Fruit fly (Drosophila melanogaster): ENCODE measurements around the gene CG12729.
A peak's percentile ranks its signal among the peaks of the same experiment; 100 is the strongest.

The CG12729 gene

DNA sequence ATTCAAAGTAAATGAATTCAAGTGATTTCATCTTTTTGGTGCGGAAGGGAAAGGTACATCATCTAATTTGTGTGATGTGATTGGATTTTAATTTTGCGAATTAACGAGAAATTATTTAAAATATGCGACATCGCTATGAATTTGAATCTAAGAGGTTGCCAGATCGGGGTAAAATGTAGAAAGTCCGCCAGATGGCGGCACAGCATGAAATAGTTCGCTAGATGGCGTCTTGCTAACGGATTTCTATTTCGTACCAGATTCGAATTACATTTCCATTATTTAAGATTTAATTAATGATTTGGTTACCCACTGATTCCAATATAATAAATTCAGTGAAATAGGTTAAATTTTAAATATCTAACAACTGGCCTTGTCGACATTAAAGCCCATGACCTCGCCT, 38.3 kb downstream of the CG12729 start (continued):
- TF ChIP-seq CG7556 (GFP tag; optimal IDR thresholded peaks at IDR 0.05) (no peak), CG3838 (GFP tag; optimal IDR thresholded peaks at IDR 0.05) (no peak), Usf (GFP tag; optimal IDR thresholded peaks at IDR 0.05) (no peak), Eip74EF (GFP tag; optimal IDR thresholded peaks at IDR 0.05) (no peak), CG9797 (GFP tag; optimal IDR thresholded peaks at IDR 0.05) (no peak), tx (GFP tag; optimal IDR thresholded peaks at IDR 0.05) (no peak), wek (GFP tag; optimal IDR thresholded peaks at IDR 0.05) (no peak), Ada2b (GFP tag; IDR thresholded peaks at IDR 0.05) (peak; percentile 37; the same call in 1 of the 2 replicates), CG12299 (tag; optimal IDR thresholded peaks at IDR 0.05) (no peak), CG12659 (GFP tag; optimal IDR thresholded peaks at IDR 0.05) (peak; percentile 45), Dad (GFP tag; optimal IDR thresholded peaks at IDR 0.05) (no peak), Pdp1 (GFP tag; optimal IDR thresholded peaks at IDR 0.05) (peak; percentile 20 to 32), inv (GFP tag; IDR thresholded peaks at IDR 0.05; ENCODE audit: partially characterized antibody) (no peak), H15 (GFP tag; IDR thresholded peaks at IDR 0.05) (0 out of 3 replicates have a peak, but pooled peaks have one; percentile 42), NC2α (GFP tag; optimal IDR thresholded peaks at IDR 0.05) (no peak), sisA (GFP tag; IDR thresholded peaks at IDR 0.05) (0 out of 2 replicates have a peak, but pooled peaks have one; percentile 24), lov (optimal IDR thresholded peaks at IDR 0.05) (no peak), lov (GFP tag; IDR thresholded peaks at IDR 0.05) (no peak), B-H1 (GFP tag; IDR thresholded peaks at IDR 0.05) (no peak), CG7271 (tag; optimal IDR thresholded peaks at IDR 0.05) (no peak), CG17361 (GFP tag; IDR thresholded peaks at IDR 0.05) (peak; percentile 36; the same call in 1 of the 3 replicates), CG18764 (GFP tag; optimal IDR thresholded peaks at IDR 0.05) (no peak), CG13894 (tag; optimal IDR thresholded peaks at IDR 0.05) (peak; percentile 67), ind (GFP tag; optimal IDR thresholded peaks at IDR 0.05) (peak; percentile 12), gro (GFP tag; optimal IDR thresholded peaks at IDR 0.05) (peak; percentile 19), YL-1 (GFP tag; optimal IDR thresholded peaks at IDR 0.05) (no peak), Scr (GFP tag; IDR thresholded peaks at IDR 0.05; ENCODE audit: partially characterized antibody) (no peak), CG11247 (GFP tag; IDR thresholded peaks at IDR 0.05) (peak; percentile 31; the same call in 1 of the 2 replicates), CG12391 (tag; optimal IDR thresholded peaks at IDR 0.05) (peak; percentile 36), CG18011 (GFP tag; optimal IDR thresholded peaks at IDR 0.05) (no peak), Xrp1 (GFP tag; IDR thresholded peaks at IDR 0.05) (no peak), en (GFP tag; optimal IDR thresholded peaks at IDR 0.05) (peak; percentile 11), nerfin-1 (tag; optimal IDR thresholded peaks at IDR 0.05) (no peak), HLH3B (GFP tag; IDR thresholded peaks at IDR 0.05) (no peak; the same call in 1 of the 2 replicates), CG11695 (GFP tag; IDR thresholded peaks at IDR 0.05) (no peak), zfh2 (GFP tag; optimal IDR thresholded peaks at IDR 0.05) (no peak), ken (GFP tag; IDR thresholded peaks at IDR 0.05) (peak; percentile 57; the same call in 2 of the 3 replicates), CG15011 (GFP tag; optimal IDR thresholded peaks at IDR 0.05) (no peak), CG13424 (tag; optimal IDR thresholded peaks at IDR 0.05) (peak; percentile 1), CG7987 (GFP tag; optimal IDR thresholded peaks at IDR 0.05) (no peak), mld (GFP tag; IDR thresholded peaks at IDR 0.05; ENCODE audit: partially characterized antibody) (no peak), pzg (GFP tag; optimal IDR thresholded peaks at IDR 0.05) (peak; percentile 53), CG43689 (GFP tag; IDR thresholded peaks at IDR 0.05) (no peak), dysf (GFP tag; IDR thresholded peaks at IDR 0.05) (peak; percentile 40; the same call in 2 of the 3 replicates), Dp (GFP tag; optimal IDR thresholded peaks at IDR 0.05) (peak; percentile 84), CG14441 (GFP tag; IDR thresholded peaks at IDR 0.05) (0 out of 2 replicates have a peak, but pooled peaks have one; percentile 46), CG11093 (GFP tag; IDR thresholded peaks at IDR 0.05) (no peak), Six4 (GFP tag; optimal IDR thresholded peaks at IDR 0.05) (no peak), sd (tag; optimal IDR thresholded peaks at IDR 0.05) (peak; percentile 83), CTCF (GFP tag; optimal IDR thresholded peaks at IDR 0.05) (peak; percentile 99), grau (tag; optimal IDR thresholded peaks at IDR 0.05) (peak; percentile 58)
